Worm (Caenorhabditis elegans): ENCODE data around the gene ZK596.3.

- TF ChIP-seq dao-5 (tag; optimal IDR thresholded peaks at IDR 0.05) (no peak), him-1 (tag; optimal IDR thresholded peaks at IDR 0.05) (no peak), W03F9.2 (tag; optimal IDR thresholded peaks at IDR 0.05) (no peak)
Measured at ce11 chrIV:10876844-10877243, 27.3 kb downstream of the ZK596.3 start, which contains the start of gene fipr-14.
